Worm (Caenorhabditis elegans) whole organism, young adult: ENCODE measurements around the gene F22B7.9.
A peak's percentile ranks its signal among the peaks of the same experiment; 100 is the strongest.

Source experiments
- F57A8.1 ChIP-seq: fragments of 200-800 bp; sonication (Bioruptor generic); optimal IDR thresholded peaks from 2 replicates; lab custom pipeline; 2018; ENCODE audit warnings: mild to moderate bottlenecking, missing genetic modification characterization, moderate library complexity, missing compliant biosample characterization
- die-1 ChIP-seq: sonication (generic microtip); optimal IDR thresholded peaks from 2 replicates; lab custom pipeline; 2016; ENCODE audit warnings: missing genotype, mild to moderate bottlenecking, missing genetic modification characterization, missing compliant biosample characterization
- egl-18 ChIP-seq: fragments of 200-800 bp; sonication (Bioruptor generic); IDR thresholded peaks from 2 replicates; pipeline ENCODE4 v1.3.6; 2022; ENCODE audit warnings: missing genetic modification reagents, missing genetic modification characterization, missing compliant biosample characterization
- lin-26 ChIP-seq: fragments of 200-800 bp; sonication (Bioruptor generic); IDR thresholded peaks from 2 replicates; pipeline ENCODE4 v1.3.6; 2022; ENCODE audit warnings: missing genetic modification reagents, missing genetic modification characterization, missing compliant biosample characterization
- nhr-179 ChIP-seq: sonication (generic microtip); optimal IDR thresholded peaks from 2 replicates; lab custom pipeline; 2016; ENCODE audit warnings: mild to moderate bottlenecking, missing genetic modification characterization, missing compliant biosample characterization
- pha-4 ChIP-seq: fragments of 150-350 bp; sonication (generic microtip); optimal IDR thresholded peaks from 2 replicates; lab custom pipeline; 2014; ENCODE audit warnings: missing biosample characterization, missing genetic modification reagents, missing genetic modification characterization
- rpc-1 ChIP-seq, 2 experiments: fragments of 150-350 bp in 1 of 2; sonication (generic microtip) in 1 of 2; optimal IDR thresholded peaks; 2 replicates each; lab custom pipeline; 2014 to 2018; ENCODE audit warnings: missing biosample characterization in 1 of 2, missing genetic modification characterization in 1 of 2, missing genetic modification reagents in 1 of 2, missing genotype in 1 of 2
- unc-130 ChIP-seq: sonication (generic microtip); optimal IDR thresholded peaks from 2 replicates; lab custom pipeline; 2016; ENCODE audit warnings: missing genetic modification reagents, missing genetic modification characterization, missing compliant biosample characterization
- ztf-22 ChIP-seq: fragments of 200-800 bp; sonication (Bioruptor generic); optimal IDR thresholded peaks from 2 replicates; lab custom pipeline; 2018; ENCODE audit warnings: mild to moderate bottlenecking, missing genetic modification characterization, moderate library complexity, missing compliant biosample characterization
- ztf-28 ChIP-seq: fragments of 200-800 bp; sonication (Bioruptor generic); IDR thresholded peaks from 2 replicates; pipeline ENCODE4 v1.3.6; 2022; ENCODE audit warnings: missing genetic modification reagents, missing genetic modification characterization, missing compliant biosample characterization

DNA sequence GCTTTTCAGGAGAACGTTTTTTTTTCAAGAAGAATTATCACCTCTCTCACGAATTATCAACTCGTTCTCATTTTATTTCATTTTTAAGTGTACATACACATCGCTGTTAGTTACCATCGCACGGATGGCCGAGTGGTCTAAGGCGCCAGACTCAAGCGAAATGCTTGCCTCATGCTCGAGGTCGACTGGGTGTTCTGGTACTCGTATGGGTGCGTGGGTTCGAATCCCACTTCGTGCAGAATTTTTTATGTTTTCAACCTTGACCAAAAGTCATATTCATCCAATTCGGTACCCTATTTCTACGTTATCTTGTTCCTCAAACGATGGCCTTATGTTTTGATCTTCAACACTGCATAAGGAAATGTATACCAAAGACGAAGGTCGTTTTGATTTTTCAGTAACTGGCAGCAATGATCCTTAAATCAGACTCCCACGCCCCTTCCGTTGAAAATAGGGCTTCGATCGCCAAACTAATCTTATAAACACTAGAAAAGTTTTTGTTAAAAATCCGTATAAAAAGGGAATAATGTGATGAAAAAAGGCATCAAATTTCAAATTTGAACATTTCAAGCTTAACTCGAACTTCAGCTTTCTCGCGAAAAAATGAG is 14.4 kb downstream of the F22B7.9 start, which contains the start of gene fip-1:
- no peak for TF ChIP-seq egl-18 (GFP tag; lab: Robert Waterston, UW)
- TF ChIP-seq unc-130 (GFP tag; lab: Kevin White, UChicago), result no peak
- TF ChIP-seq pha-4 (tag; lab: Kevin White, UChicago), result no peak
- 0 out of 2 replicates have a peak, but pooled peaks have one; percentile 28 for TF ChIP-seq ztf-28
- TF ChIP-seq nhr-179, result no peak
- TF ChIP-seq die-1 (tag; lab: Kevin White, UChicago), result peak; percentile 83
- TF ChIP-seq rpc-1 (optimal IDR thresholded peaks at IDR 0.05; lab: Kevin White, UChicago), result peak; percentile 90
- TF ChIP-seq rpc-1 (tag; optimal IDR thresholded peaks at IDR 0.05; lab: Kevin White, UChicago), result peak; percentile 93
- TF ChIP-seq ztf-22, result no peak
- TF ChIP-seq F57A8.1 (GFP tag; lab: Kevin White, UChicago), result no peak
- peak; percentile 92 for TF ChIP-seq lin-26 (GFP tag; lab: Robert Waterston, UW)
